Fruit fly (Drosophila melanogaster): Measurements from ENCODE around the gene CG32547.

CG32547 gene

dm6 chrX:18404632-18405238 is 74.6 kb downstream of the CG32547 start (continued):
- TF ChIP-seq MBD-R2 (GFP tag; IDR thresholded peaks at IDR 0.05) = no peak
- TF ChIP-seq ERR (GFP tag; optimal IDR thresholded peaks at IDR 0.05) = no peak
- TF ChIP-seq CG8478 (optimal IDR thresholded peaks at IDR 0.05) = no peak
- TF ChIP-seq CTCF (GFP tag; optimal IDR thresholded peaks at IDR 0.05) = no peak
- TF ChIP-seq CG7928 (GFP tag; optimal IDR thresholded peaks at IDR 0.05) = no peak
- TF ChIP-seq CG9727 (GFP tag; optimal IDR thresholded peaks at IDR 0.05) = no peak
- no peak for TF ChIP-seq pan (optimal IDR thresholded peaks at IDR 0.05)
- TF ChIP-seq pan (GFP tag; optimal IDR thresholded peaks at IDR 0.05 in 1 of 2, IDR thresholded peaks at IDR 0.05 in 1 of 2) = no peak
- TF ChIP-seq MESR4 (GFP tag; optimal IDR thresholded peaks at IDR 0.05) = no peak
- TF ChIP-seq CG15696 (tag; optimal IDR thresholded peaks at IDR 0.05) = no peak
- 0 out of 2 replicates have a peak, but pooled peaks have one; percentile 29 for TF ChIP-seq CG4360 (GFP tag; IDR thresholded peaks at IDR 0.05)
- TF ChIP-seq Fer2 (tag; optimal IDR thresholded peaks at IDR 0.05) = no peak
- no peak for TF ChIP-seq CG6272 (GFP tag; IDR thresholded peaks at IDR 0.05)
- TF ChIP-seq fru (optimal IDR thresholded peaks at IDR 0.05) = no peak
- TF ChIP-seq CG11398 (GFP tag; optimal IDR thresholded peaks at IDR 0.05) = peak; percentile 29
- no peak for TF ChIP-seq gfzf (GFP tag; optimal IDR thresholded peaks at IDR 0.05)
- TF ChIP-seq CG15073 (GFP tag; optimal IDR thresholded peaks at IDR 0.05) = no peak
- no peak for TF ChIP-seq hbn (GFP tag; IDR thresholded peaks at IDR 0.05; ENCODE audit: partially characterized antibody)
- no peak for TF ChIP-seq CG10565 (GFP tag; optimal IDR thresholded peaks at IDR 0.05)
- TF ChIP-seq sob (GFP tag; IDR thresholded peaks at IDR 0.05) = no peak
- TF ChIP-seq usp (GFP tag; optimal IDR thresholded peaks at IDR 0.05) = no peak
- peak; percentile 35 for TF ChIP-seq CG11504 (tag; optimal IDR thresholded peaks at IDR 0.05)
- TF ChIP-seq gem (tag; optimal IDR thresholded peaks at IDR 0.05) = peak; percentile 59
- no peak for TF ChIP-seq CG14965 (GFP tag; optimal IDR thresholded peaks at IDR 0.05; ENCODE audit: borderline replicate concordance)
- TF ChIP-seq shn (GFP tag; optimal IDR thresholded peaks at IDR 0.05) = peak; percentile 67
- TF ChIP-seq Jarid2 (GFP tag; optimal IDR thresholded peaks at IDR 0.05) = no peak
- TF ChIP-seq CG11456 (GFP tag; IDR thresholded peaks at IDR 0.05) = no peak
- peak; percentile 40 for TF ChIP-seq pum (GFP tag; optimal IDR thresholded peaks at IDR 0.05)
- TF ChIP-seq h (optimal IDR thresholded peaks at IDR 0.05) = no peak
- TF ChIP-seq ATbp (GFP tag; optimal IDR thresholded peaks at IDR 0.05) = no peak
- no peak for TF ChIP-seq nerfin-2 (GFP tag; IDR thresholded peaks at IDR 0.05; ENCODE audit: partially characterized antibody)
- TF ChIP-seq disco-r (GFP tag; optimal IDR thresholded peaks at IDR 0.05) = no peak
- TF ChIP-seq Dad (GFP tag; optimal IDR thresholded peaks at IDR 0.05) = peak; percentile 19
- peak; percentile 13 for TF ChIP-seq dmrt11E (tag; optimal IDR thresholded peaks at IDR 0.05)
- no peak for TF ChIP-seq CG43689 (GFP tag; IDR thresholded peaks at IDR 0.05)
- no peak for TF ChIP-seq caup (GFP tag; optimal IDR thresholded peaks at IDR 0.05; ENCODE audit: severe bottlenecking)
- TF ChIP-seq Lhr (GFP tag; optimal IDR thresholded peaks at IDR 0.05) = peak; percentile 2
- TF ChIP-seq CG3281 (GFP tag; optimal IDR thresholded peaks at IDR 0.05) = peak; percentile 17
- TF ChIP-seq CG2678 (tag; optimal IDR thresholded peaks at IDR 0.05) = peak; percentile 55
- TF ChIP-seq z (GFP tag; IDR thresholded peaks at IDR 0.05) = peak; percentile 5; the same call in 1 of the 3 replicates
- no peak for TF ChIP-seq CG14050 (GFP tag; IDR thresholded peaks at IDR 0.05)
- TF ChIP-seq chm (GFP tag; IDR thresholded peaks at IDR 0.05) = no peak
- no peak for TF ChIP-seq CG7963 (GFP tag; IDR thresholded peaks at IDR 0.05; ENCODE audit: partially characterized antibody)
- TF ChIP-seq Atf6 (GFP tag; IDR thresholded peaks at IDR 0.05) = no peak
- no peak for TF ChIP-seq CG10209 (GFP tag; optimal IDR thresholded peaks at IDR 0.05)
- TF ChIP-seq bab2 (GFP tag; optimal IDR thresholded peaks at IDR 0.05) = peak; percentile 46
- TF ChIP-seq yki (optimal IDR thresholded peaks at IDR 0.05) = peak; percentile 64
- no peak for TF ChIP-seq CG10959 (GFP tag; IDR thresholded peaks at IDR 0.05)
- no peak for TF ChIP-seq stwl (tag; optimal IDR thresholded peaks at IDR 0.05)
- TF ChIP-seq CG4820 (GFP tag; optimal IDR thresholded peaks at IDR 0.05) = no peak
- no peak for TF ChIP-seq CG4730 (GFP tag; IDR thresholded peaks at IDR 0.05)
- TF ChIP-seq Scr (GFP tag; IDR thresholded peaks at IDR 0.05; ENCODE audit: partially characterized antibody) = no peak
- TF ChIP-seq H2.0 (GFP tag; IDR thresholded peaks at IDR 0.05) = no peak

Data from whole organism, embryonic.